Worm (Caenorhabditis elegans) whole organism, early embryonic: ENCODE results near the gene ceh-31.

Experiments
- B0310.2 ChIP-seq: sonication (generic microtip); optimal IDR thresholded peaks from 2 replicates; lab custom pipeline; 2016; ENCODE audit warnings: mild to moderate bottlenecking, missing genetic modification characterization, missing compliant biosample characterization
- F13C5.2 ChIP-seq: sonication (generic microtip); optimal IDR thresholded peaks from 2 replicates; lab custom pipeline; 2017; ENCODE audit warnings: mild to moderate bottlenecking, missing genetic modification characterization, inconsistent platforms, missing compliant biosample characterization
- aly-1 ChIP-seq: sonication (generic microtip); optimal IDR thresholded peaks from 2 replicates; lab custom pipeline; 2016; ENCODE audit warnings: missing genetic modification characterization, missing compliant biosample characterization
- ama-1 ChIP-seq: fragments of 150-350 bp; optimal IDR thresholded peaks from 2 replicates; lab custom pipeline; 2014
- ceh-13 ChIP-seq: fragments of 200-800 bp; sonication (Bioruptor generic); optimal IDR thresholded peaks from 2 replicates; lab custom pipeline; 2018; ENCODE audit warnings: mild to moderate bottlenecking, missing genetic modification characterization, missing compliant biosample characterization
- ceh-36 ChIP-seq: sonication (generic microtip); optimal IDR thresholded peaks from 2 replicates; lab custom pipeline; 2016; ENCODE audit warnings: missing genetic modification characterization, inconsistent platforms, missing compliant biosample characterization
- ets-7 ChIP-seq: sonication (generic microtip); optimal IDR thresholded peaks from 2 replicates; lab custom pipeline; 2016; ENCODE audit warnings: missing genotype, missing genetic modification characterization, missing compliant biosample characterization
- flt-1 ChIP-seq: fragments of 200-800 bp; sonication (Bioruptor generic); IDR thresholded peaks from 2 replicates; pipeline ENCODE4 v1.3.6; 2022; ENCODE audit warnings: missing genetic modification characterization, missing compliant biosample characterization
- hmbx-1 ChIP-seq: sonication (generic microtip); optimal IDR thresholded peaks from 2 replicates; lab custom pipeline; 2016; ENCODE audit warnings: mild to moderate bottlenecking, missing genetic modification characterization, missing compliant biosample characterization
- hmg-4 ChIP-seq: fragments of 200-800 bp; sonication (Bioruptor generic); optimal IDR thresholded peaks from 2 replicates; lab custom pipeline; 2018; ENCODE audit warnings: mild to moderate bottlenecking, missing genetic modification characterization, missing compliant biosample characterization
- hnd-1 ChIP-seq: sonication (generic microtip); optimal IDR thresholded peaks from 2 replicates; lab custom pipeline; 2016; ENCODE audit warnings: missing genetic modification characterization, missing compliant biosample characterization
- pes-1 ChIP-seq: fragments of 200-800 bp; sonication (Bioruptor generic); IDR thresholded peaks from 2 replicates; pipeline ENCODE4 v1.3.6; 2022; ENCODE audit warnings: missing genetic modification reagents, missing genetic modification characterization, missing compliant biosample characterization
- scrt-1 ChIP-seq: fragments of 200-800 bp; sonication (Bioruptor generic); IDR thresholded peaks from 2 replicates; pipeline ENCODE4 v1.3.6; 2022; ENCODE audit warnings: missing genetic modification characterization, missing compliant biosample characterization
- sea-1 ChIP-seq: fragments of 200-800 bp; sonication (Bioruptor generic); conservative IDR thresholded peaks from 2 replicates; pipeline ENCODE4 v1.3.6; 2022; ENCODE audit warnings: missing genetic modification characterization, missing compliant biosample characterization
- tbx-11 ChIP-seq: fragments of 200-800 bp; sonication (Bioruptor generic); IDR thresholded peaks from 2 replicates; pipeline ENCODE4 v1.3.6; 2022; ENCODE audit warnings: missing genetic modification characterization, missing compliant biosample characterization
- tbx-37 ChIP-seq: fragments of 200-800 bp; sonication (Bioruptor generic); conservative IDR thresholded peaks from 2 replicates; pipeline ENCODE4 v1.3.6; 2022; ENCODE audit warnings: missing genetic modification reagents, missing genetic modification characterization, missing compliant biosample characterization
- tra-4 ChIP-seq: sonication (generic microtip); optimal IDR thresholded peaks from 2 replicates; lab custom pipeline; 2017; ENCODE audit warnings: missing genetic modification characterization, missing compliant biosample characterization

Gene ceh-31

ce11 chrX:3061698-3062097 lies 8.5 kb downstream of the ceh-31 start:
- TF ChIP-seq hnd-1 (tag; lab: Kevin White, UChicago) (no peak), hmg-4 (no peak), ama-1 (lab: Kevin White, UChicago) (no peak), tra-4 (no peak), ets-7 (tag; lab: Kevin White, UChicago) (no peak), tbx-11 (GFP tag; lab: Robert Waterston, UW) (no peak), scrt-1 (GFP tag; lab: Robert Waterston, UW) (no peak), pes-1 (GFP tag; lab: Robert Waterston, UW) (no peak), aly-1 (tag; lab: Kevin White, UChicago) (no peak)

DNA sequence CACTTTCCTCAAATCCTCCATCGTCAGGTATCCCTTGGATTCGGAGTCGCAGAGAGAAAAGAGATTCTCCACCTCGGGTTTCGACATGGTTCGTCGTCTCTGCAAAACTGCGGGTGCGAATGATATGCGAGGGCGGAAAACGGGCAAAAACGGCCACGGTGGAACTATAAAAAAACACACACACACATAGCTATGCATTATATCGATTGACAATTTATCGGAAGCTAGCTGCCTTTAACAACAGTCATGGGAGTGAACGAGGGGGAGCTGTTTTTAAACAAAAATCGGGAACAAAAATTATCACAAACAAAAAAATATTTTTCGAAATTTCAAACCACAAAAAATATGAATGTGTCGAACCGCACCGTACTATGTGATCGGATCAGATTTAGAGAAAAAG lies 10.9 kb downstream of the ceh-31 start, which contains the start of gene rsef-1:
rsef-1 (minus strand) TSS at position 101 of the 400 bp plus-strand sequence.
- TF ChIP-seq hmg-4: no peak
- no peak for TF ChIP-seq ets-7 (tag; lab: Kevin White, UChicago)
- no peak for TF ChIP-seq hnd-1 (tag; lab: Kevin White, UChicago)
- TF ChIP-seq tbx-37: no peak
- TF ChIP-seq sea-1 (GFP tag; lab: Robert Waterston, UW): no peak
- no peak for TF ChIP-seq tra-4
- TF ChIP-seq tbx-11 (GFP tag; lab: Robert Waterston, UW): no peak
- TF ChIP-seq ama-1 (lab: Kevin White, UChicago): no peak
- no peak for TF ChIP-seq F13C5.2
- no peak for TF ChIP-seq scrt-1 (GFP tag; lab: Robert Waterston, UW)
- TF ChIP-seq pes-1 (GFP tag; lab: Robert Waterston, UW): no peak
- TF ChIP-seq ceh-13 (GFP tag; lab: Kevin White, UChicago): no peak
- TF ChIP-seq flt-1 (GFP tag; lab: Robert Waterston, UW): no peak
- no peak for TF ChIP-seq aly-1 (tag; lab: Kevin White, UChicago)
- TF ChIP-seq B0310.2 (tag; lab: Kevin White, UChicago): no peak
- TF ChIP-seq ceh-36: no peak

DNA sequence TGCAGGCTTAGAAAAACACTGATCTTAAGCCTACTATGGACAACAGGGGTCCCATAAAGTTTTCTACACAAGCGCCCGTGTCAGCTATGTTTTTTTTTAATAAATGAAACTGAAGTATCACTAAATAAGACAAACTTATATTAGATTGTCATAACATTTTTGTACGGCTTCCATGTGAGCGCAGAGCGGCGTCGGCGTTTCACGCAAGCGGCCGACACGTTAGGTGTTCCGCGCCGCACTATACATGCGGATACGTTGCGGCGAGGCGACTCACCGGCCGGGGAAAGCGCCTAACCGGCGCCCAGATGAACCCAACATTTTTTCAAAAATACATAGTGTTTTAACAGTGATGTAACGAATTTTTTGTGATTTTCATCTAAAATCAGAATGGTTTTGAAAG lies 12.6 kb downstream of the ceh-31 start:
- TF ChIP-seq ama-1 (lab: Kevin White, UChicago) (no peak), ceh-13 (GFP tag; lab: Kevin White, UChicago) (no peak), pes-1 (GFP tag; lab: Robert Waterston, UW) (no peak), aly-1 (tag; lab: Kevin White, UChicago) (no peak), ets-7 (tag; lab: Kevin White, UChicago) (no peak), hmbx-1 (tag; lab: Kevin White, UChicago) (no peak), flt-1 (GFP tag; lab: Robert Waterston, UW) (no peak), ceh-36 (no peak), F13C5.2 (no peak), hnd-1 (tag; lab: Kevin White, UChicago) (no peak), tra-4 (no peak), tbx-11 (GFP tag; lab: Robert Waterston, UW) (no peak), tbx-37 (no peak), scrt-1 (GFP tag; lab: Robert Waterston, UW) (no peak), B0310.2 (tag; lab: Kevin White, UChicago) (no peak), hmg-4 (no peak), sea-1 (GFP tag; lab: Robert Waterston, UW) (no peak)

DNA sequence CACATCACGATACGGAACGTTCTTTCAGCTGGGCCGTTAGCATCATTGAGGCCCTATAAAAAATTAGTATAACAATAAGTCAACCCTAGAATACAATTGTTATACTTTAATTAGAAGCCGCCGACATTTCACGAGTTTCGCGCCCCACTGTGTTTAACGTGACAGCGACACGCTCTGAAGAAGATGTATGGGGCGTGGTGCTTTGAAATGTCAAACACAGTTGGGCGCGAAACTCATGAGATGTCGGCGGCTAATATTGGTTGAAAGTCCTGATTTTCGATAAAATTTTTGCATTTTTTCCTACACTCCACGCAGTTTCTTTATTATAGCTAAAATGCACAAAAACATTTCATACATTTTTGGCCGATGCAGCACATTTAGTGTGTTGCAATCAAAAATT lies 14.1 kb downstream of the ceh-31 start:
- TF ChIP-seq scrt-1 (GFP tag; lab: Robert Waterston, UW) (no peak), tbx-37 (no peak), B0310.2 (tag; lab: Kevin White, UChicago) (no peak), flt-1 (GFP tag; lab: Robert Waterston, UW) (no peak), tbx-11 (GFP tag; lab: Robert Waterston, UW) (no peak), tra-4 (no peak), aly-1 (tag; lab: Kevin White, UChicago) (no peak)

- TF ChIP-seq pes-1 (GFP tag; lab: Robert Waterston, UW) (no peak), aly-1 (tag; lab: Kevin White, UChicago) (no peak), F13C5.2 (no peak), sea-1 (GFP tag; lab: Robert Waterston, UW) (no peak), B0310.2 (tag; lab: Kevin White, UChicago) (no peak), hmg-4 (no peak), tra-4 (no peak), ceh-36 (no peak), ets-7 (tag; lab: Kevin White, UChicago) (no peak), hnd-1 (tag; lab: Kevin White, UChicago) (no peak), ama-1 (lab: Kevin White, UChicago) (no peak), ceh-13 (GFP tag; lab: Kevin White, UChicago) (no peak), tbx-37 (no peak), scrt-1 (GFP tag; lab: Robert Waterston, UW) (no peak), flt-1 (GFP tag; lab: Robert Waterston, UW) (no peak), tbx-11 (GFP tag; lab: Robert Waterston, UW) (no peak)
These were observed 15.4 kb downstream of the ceh-31 start, which contains the start of gene twk-26 for ce11 chrX:3054802-3055201. Gene twk-26, minus strand, starts transcription at chrX:3054824.

DNA sequence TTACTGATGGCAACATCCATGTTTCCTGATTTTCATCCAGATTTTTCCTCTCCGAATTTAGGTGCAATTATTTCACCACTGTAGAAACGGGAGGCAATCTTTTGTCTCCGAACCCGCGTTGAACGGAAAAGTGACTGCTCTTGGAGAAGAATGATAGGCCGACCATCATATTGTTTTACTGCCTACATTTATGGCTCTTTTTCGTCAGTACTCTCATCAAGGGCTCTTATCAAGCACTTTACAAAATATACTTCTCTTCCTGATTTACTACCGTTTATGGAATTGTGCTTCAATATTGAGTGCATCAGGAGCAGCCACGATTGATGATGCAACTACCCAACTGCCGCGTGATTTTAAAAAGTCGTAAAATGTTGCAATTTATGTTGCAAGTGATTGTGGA lies 15.8 kb downstream of the ceh-31 start:
- TF ChIP-seq ceh-36: no peak
- TF ChIP-seq tra-4: no peak
- TF ChIP-seq hmbx-1 (tag; lab: Kevin White, UChicago): no peak
- TF ChIP-seq tbx-11 (GFP tag; lab: Robert Waterston, UW): no peak
- TF ChIP-seq ets-7 (tag; lab: Kevin White, UChicago): no peak
- no peak for TF ChIP-seq pes-1 (GFP tag; lab: Robert Waterston, UW)
- TF ChIP-seq ama-1 (lab: Kevin White, UChicago): no peak
- no peak for TF ChIP-seq hmg-4
- TF ChIP-seq ceh-13 (GFP tag; lab: Kevin White, UChicago): no peak
- no peak for TF ChIP-seq flt-1 (GFP tag; lab: Robert Waterston, UW)
- no peak for TF ChIP-seq tbx-37
- TF ChIP-seq scrt-1 (GFP tag; lab: Robert Waterston, UW): no peak

DNA sequence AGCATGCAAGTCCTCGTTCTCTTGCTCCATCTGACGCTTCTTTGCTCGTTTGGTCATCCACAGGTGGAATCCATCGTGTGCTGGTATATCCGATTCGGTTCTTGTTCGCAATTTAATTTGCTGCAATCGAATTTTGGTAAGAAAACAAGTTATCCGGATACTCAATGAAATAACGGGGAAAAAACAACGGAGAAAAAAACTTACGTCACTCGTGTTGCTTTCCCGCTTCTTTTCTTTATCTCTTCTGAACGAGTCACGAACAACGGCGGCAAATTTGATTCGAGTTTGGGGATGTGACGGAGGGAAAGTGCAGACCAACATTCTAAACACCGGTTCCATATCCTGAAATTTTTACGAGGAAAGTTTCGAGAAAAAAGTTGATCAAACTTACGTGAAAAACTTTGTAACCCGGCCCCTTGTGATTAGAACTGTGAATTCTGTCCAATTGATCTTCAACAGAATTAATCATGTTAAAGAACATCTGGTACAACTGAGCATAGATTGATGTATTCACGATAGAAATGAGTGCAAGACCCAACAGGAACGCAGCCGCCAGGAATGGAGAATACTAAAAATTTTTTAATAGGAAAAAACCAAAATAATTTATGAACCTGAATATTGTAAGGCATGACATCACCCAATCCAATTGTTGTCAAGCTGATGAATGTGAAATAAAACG lies 18.8 kb downstream of the ceh-31 start:
- TF ChIP-seq pes-1 (GFP tag; lab: Robert Waterston, UW) (no peak), hmbx-1 (tag; lab: Kevin White, UChicago) (no peak), aly-1 (tag; lab: Kevin White, UChicago) (no peak), F13C5.2 (no peak), hnd-1 (tag; lab: Kevin White, UChicago) (no peak), hmg-4 (no peak), sea-1 (GFP tag; lab: Robert Waterston, UW) (no peak), tbx-37 (no peak), ceh-36 (no peak)
